Fruit fly (Drosophila melanogaster): ENCODE results near the gene CG12003.

DNA sequence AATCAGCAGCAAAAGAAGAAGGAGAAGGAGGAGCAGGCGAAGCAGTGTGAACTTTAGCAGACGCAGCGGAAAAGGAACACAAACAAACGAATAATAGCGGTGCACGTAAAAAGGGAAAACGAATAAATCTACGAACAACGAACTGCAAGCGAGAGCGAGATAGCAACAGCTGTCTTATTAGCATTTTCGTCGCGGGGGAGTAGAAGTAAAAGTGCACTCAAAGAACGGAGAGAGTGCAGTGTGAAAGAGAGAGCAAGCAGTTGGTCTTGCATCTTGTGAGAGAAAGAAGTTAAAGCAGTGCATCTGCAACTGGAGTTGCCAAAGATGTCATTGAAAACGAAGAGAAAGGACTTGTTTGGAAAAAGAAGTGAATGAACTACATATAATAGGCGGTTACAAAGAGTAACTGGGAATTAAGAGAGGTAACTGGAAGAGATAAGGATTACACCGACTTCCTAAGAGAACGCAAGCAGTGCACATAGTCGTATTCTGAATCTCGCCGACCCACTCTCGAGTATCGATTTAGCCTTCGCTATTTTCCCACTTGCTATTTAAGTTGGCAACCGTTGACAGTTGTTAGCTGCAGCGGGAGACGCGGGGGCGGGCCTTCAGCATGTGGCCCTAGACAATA, 27.7 kb downstream of the CG12003 start:
- TF ChIP-seq ttk (optimal IDR thresholded peaks at IDR 0.05), result no peak
- no peak for TF ChIP-seq h (optimal IDR thresholded peaks at IDR 0.05)
- no peak for TF ChIP-seq psq (optimal IDR thresholded peaks at IDR 0.05)
- TF ChIP-seq Sin3A (optimal IDR thresholded peaks at IDR 0.05), result no peak

All from Kc167 (cell line).